Fruit fly (Drosophila melanogaster): ENCODE measurements around the gene Dic61B.
A peak's percentile ranks its signal among the peaks of the same experiment; 100 is the strongest.

The Dic61B gene

dm6 chr3L:129311-129816 lies 23.0 kb downstream of the Dic61B start, which contains the start of gene Pdk1 (continued):
- TF ChIP-seq salr (GFP tag; optimal IDR thresholded peaks at IDR 0.05) (no peak), CG32006 (GFP tag; optimal IDR thresholded peaks at IDR 0.05) (no peak), Sox102F (GFP tag; optimal IDR thresholded peaks at IDR 0.05) (peak; percentile 21), CG11902 (GFP tag; optimal IDR thresholded peaks at IDR 0.05) (no peak), Hr38 (GFP tag; optimal IDR thresholded peaks at IDR 0.05) (no peak), fkh (GFP tag; optimal IDR thresholded peaks at IDR 0.05) (peak; percentile 58), net (GFP tag; optimal IDR thresholded peaks at IDR 0.05) (peak; percentile 32), cyc (GFP tag; optimal IDR thresholded peaks at IDR 0.05) (no peak), CG16779 (tag; optimal IDR thresholded peaks at IDR 0.05) (peak; percentile 24), CG8319 (GFP tag; optimal IDR thresholded peaks at IDR 0.05) (no peak), CG31627 (GFP tag; optimal IDR thresholded peaks at IDR 0.05) (no peak), CG11762 (GFP tag; optimal IDR thresholded peaks at IDR 0.05; ENCODE audit: insufficient read depth) (no peak), CG8119 (GFP tag; IDR thresholded peaks at IDR 0.05) (0 out of 3 replicates have a peak, but pooled peaks have one; percentile 37), Eip78C (GFP tag) (peak; percentile 51), CG34406 (GFP tag; optimal IDR thresholded peaks at IDR 0.05) (no peak), Smox (GFP tag; optimal IDR thresholded peaks at IDR 0.05) (no peak), CG11294 (GFP tag; IDR thresholded peaks at IDR 0.05) (no peak), acj6 (GFP tag; optimal IDR thresholded peaks at IDR 0.05) (no peak), CG6276 (GFP tag; optimal IDR thresholded peaks at IDR 0.05) (peak; percentile 26), esn (GFP tag; optimal IDR thresholded peaks at IDR 0.05) (peak; percentile 22), vri (GFP tag; optimal IDR thresholded peaks at IDR 0.05) (peak; percentile 87), topi (GFP tag; optimal IDR thresholded peaks at IDR 0.05) (peak; percentile 39), Met (GFP tag; optimal IDR thresholded peaks at IDR 0.05) (no peak)

dm6 chr3L:128295-129117 lies 23.9 kb downstream of the Dic61B start:
- TF ChIP-seq Eip75B (GFP tag; optimal IDR thresholded peaks at IDR 0.05) (peak; percentile 31), CG11294 (GFP tag; IDR thresholded peaks at IDR 0.05) (no peak), fkh (GFP tag; optimal IDR thresholded peaks at IDR 0.05) (peak; percentile 44), dsx (GFP tag; optimal IDR thresholded peaks at IDR 0.05; ENCODE audit: poor library complexity, severe bottlenecking) (peak; percentile 17), pdm3 (GFP tag; optimal IDR thresholded peaks at IDR 0.05) (no peak), CG15336 (GFP tag; IDR thresholded peaks at IDR 0.05) (peak; percentile 41; the same call in 1 of the 2 replicates), CG6854 (GFP tag; optimal IDR thresholded peaks at IDR 0.05) (peak; percentile 91), CG6276 (GFP tag; optimal IDR thresholded peaks at IDR 0.05) (peak; percentile 7), CG6163 (GFP tag; IDR thresholded peaks at IDR 0.05) (peak; percentile 69; the same call in 2 of the 3 replicates), Blimp-1 (GFP tag; optimal IDR thresholded peaks at IDR 0.05) (peak; percentile 13), CG9139 (GFP tag; optimal IDR thresholded peaks at IDR 0.05) (peak; percentile 47), net (GFP tag; optimal IDR thresholded peaks at IDR 0.05) (peak; percentile 14), Met (GFP tag; optimal IDR thresholded peaks at IDR 0.05) (peak; percentile 10), Hr4 (GFP tag; optimal IDR thresholded peaks at IDR 0.05) (peak; percentile 13), CG3032 (tag; optimal IDR thresholded peaks at IDR 0.05) (no peak), CG8119 (GFP tag; IDR thresholded peaks at IDR 0.05) (peak; percentile 29; the same call in 1 of the 3 replicates), CG32006 (GFP tag; optimal IDR thresholded peaks at IDR 0.05) (peak; percentile 10), Lpt (GFP tag; optimal IDR thresholded peaks at IDR 0.05) (peak; percentile 47), esn (GFP tag; optimal IDR thresholded peaks at IDR 0.05) (no peak), svp (GFP tag) (peak; percentile 59), CG6808 (GFP tag; optimal IDR thresholded peaks at IDR 0.05) (no peak), Eip78C (GFP tag) (peak; percentile 74), Hr39 (GFP tag; optimal IDR thresholded peaks at IDR 0.05) (no peak), acj6 (GFP tag; optimal IDR thresholded peaks at IDR 0.05) (no peak), Ets96B (tag; optimal IDR thresholded peaks at IDR 0.05) (no peak), CG16779 (tag; optimal IDR thresholded peaks at IDR 0.05) (peak; percentile 74), CG3919 (GFP tag; optimal IDR thresholded peaks at IDR 0.05) (peak; percentile 29), vri (GFP tag; optimal IDR thresholded peaks at IDR 0.05) (peak; percentile 67), CG1621 (tag; optimal IDR thresholded peaks at IDR 0.05) (peak; percentile 82), eg (GFP tag; IDR thresholded peaks at IDR 0.05) (peak; percentile 49; the same call in 1 of the 3 replicates), ss (GFP tag; optimal IDR thresholded peaks at IDR 0.05) (peak; percentile 37 to 46)

All from whole organism, prepupa.